Fruit fly (Drosophila melanogaster): Measurements from ENCODE around the gene CG14322.

The CG14322 gene

DNA sequence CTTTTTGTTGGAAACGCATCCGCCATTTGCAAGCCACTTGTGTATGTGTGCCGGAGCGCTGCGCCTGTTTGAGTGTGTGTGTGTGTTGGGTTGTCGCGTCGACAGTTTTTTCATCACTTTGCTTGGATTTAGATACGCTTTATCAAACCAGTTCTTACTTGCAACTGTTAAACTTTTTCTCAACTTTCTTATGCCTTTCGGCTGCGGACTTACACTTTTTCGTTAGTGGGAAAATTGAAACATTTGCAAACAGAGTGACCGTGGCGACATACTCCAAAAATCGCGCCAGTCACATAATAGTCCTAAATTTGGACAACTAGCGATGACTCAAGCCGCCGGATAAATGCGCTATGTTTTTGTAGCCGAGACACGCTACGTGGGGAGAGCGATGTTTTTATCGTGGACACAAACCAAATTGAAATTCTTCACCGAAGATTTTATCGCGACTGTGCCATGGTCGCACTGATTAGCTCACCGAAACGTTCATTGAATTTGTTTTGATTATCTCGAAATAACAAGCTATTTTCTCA is 34.8 kb downstream of the CG14322 start, which contains the start of the genes alt and CG7655 (continued):
- TF ChIP-seq stwl (tag; optimal IDR thresholded peaks at IDR 0.05): peak; percentile 66
- TF ChIP-seq ftz-f1 (GFP tag; optimal IDR thresholded peaks at IDR 0.05): peak; percentile 72
- peak; percentile 95 for TF ChIP-seq CG4617 (GFP tag; optimal IDR thresholded peaks at IDR 0.05; ENCODE audit: borderline replicate concordance)
- TF ChIP-seq CG12155 (GFP tag; optimal IDR thresholded peaks at IDR 0.05): peak; percentile 10
- TF ChIP-seq CG7786 (GFP tag; optimal IDR thresholded peaks at IDR 0.05): peak; percentile 9
- TF ChIP-seq nmo (GFP tag; optimal IDR thresholded peaks at IDR 0.05): peak; percentile 73
- TF ChIP-seq CG1792 (GFP tag; optimal IDR thresholded peaks at IDR 0.05): peak; percentile 15
- peak; percentile 72 for TF ChIP-seq CG15601 (tag; optimal IDR thresholded peaks at IDR 0.05)
- TF ChIP-seq CG7839 (tag; optimal IDR thresholded peaks at IDR 0.05): no peak
- TF ChIP-seq dm (GFP tag; optimal IDR thresholded peaks at IDR 0.05): peak; percentile 6
- peak; percentile 1 for TF ChIP-seq da (GFP tag; optimal IDR thresholded peaks at IDR 0.05)
- TF ChIP-seq Kr (GFP tag; optimal IDR thresholded peaks at IDR 0.05): no peak
- TF ChIP-seq chif (GFP tag; optimal IDR thresholded peaks at IDR 0.05): no peak
- TF ChIP-seq Trl (optimal IDR thresholded peaks at IDR 0.05): no peak
- TF ChIP-seq Trl (GFP tag; optimal IDR thresholded peaks at IDR 0.05): peak; percentile 52
- TF ChIP-seq pho (GFP tag; optimal IDR thresholded peaks at IDR 0.05): peak; percentile 44
- peak; percentile 23 for TF ChIP-seq hkb (optimal IDR thresholded peaks at IDR 0.05)
- no peak for TF ChIP-seq hkb (GFP tag; IDR thresholded peaks at IDR 0.05)
- TF ChIP-seq Ets65A (GFP tag): peak; percentile 75
- TF ChIP-seq Lim3 (GFP tag; IDR thresholded peaks at IDR 0.05): no peak
- no peak for TF ChIP-seq Oaz (GFP tag; IDR thresholded peaks at IDR 0.05)
- peak; percentile 40 for TF ChIP-seq CG17359 (tag; optimal IDR thresholded peaks at IDR 0.05)
- TF ChIP-seq pita (GFP tag; optimal IDR thresholded peaks at IDR 0.05): peak; percentile 99
- peak; percentile 91 for TF ChIP-seq Med (GFP tag)
- peak; percentile 36 for TF ChIP-seq CG2120 (GFP tag; optimal IDR thresholded peaks at IDR 0.05)
- TF ChIP-seq Fer3 (tag; optimal IDR thresholded peaks at IDR 0.05): no peak
- TF ChIP-seq zfh2 (GFP tag; optimal IDR thresholded peaks at IDR 0.05): peak; percentile 5
- TF ChIP-seq CG10543 (GFP tag; optimal IDR thresholded peaks at IDR 0.05): peak; percentile 28
- peak; percentile 91 for TF ChIP-seq Vsx1 (GFP tag; optimal IDR thresholded peaks at IDR 0.05)
- peak; percentile 32 for TF ChIP-seq Dip3 (GFP tag; optimal IDR thresholded peaks at IDR 0.05)
- peak; percentile 22 for TF ChIP-seq tin (GFP tag; optimal IDR thresholded peaks at IDR 0.05)
- no peak for TF ChIP-seq CG31365 (tag; optimal IDR thresholded peaks at IDR 0.05)

dm6 chr3R:17684854-17685253 is 37.4 kb downstream of the CG14322 start, which contains the start of the genes CG31251 and CG31360:
Gene CG31251 (minus strand): TSS chr3R:17684915.
Gene CG31360 (plus strand): TSS chr3R:17685097.
- TF ChIP-seq CG34224 (GFP tag; IDR thresholded peaks at IDR 0.05; ENCODE audit: partially characterized antibody) (peak; percentile 95), Nf-YA (GFP tag; IDR thresholded peaks at IDR 0.05) (no peak), Dek (tag; optimal IDR thresholded peaks at IDR 0.05) (no peak), CG8290 (GFP tag; optimal IDR thresholded peaks at IDR 0.05) (peak; percentile 15), CG8290 (tag; optimal IDR thresholded peaks at IDR 0.05) (no peak), CG11085 (GFP tag; IDR thresholded peaks at IDR 0.05) (no peak), zen (tag; optimal IDR thresholded peaks at IDR 0.05) (peak; percentile 19), CG42726 (GFP tag; IDR thresholded peaks at IDR 0.05; ENCODE audit: partially characterized antibody) (0 out of 2 replicates have a peak, but pooled peaks have one; percentile 3), Hr3 (GFP tag; optimal IDR thresholded peaks at IDR 0.05) (no peak), CG6689 (GFP tag; IDR thresholded peaks at IDR 0.05) (no peak), pan (optimal IDR thresholded peaks at IDR 0.05) (no peak), pan (GFP tag; optimal IDR thresholded peaks at IDR 0.05 in 1 of 2, IDR thresholded peaks at IDR 0.05 in 1 of 2) (no peak), MBD-R2 (GFP tag; IDR thresholded peaks at IDR 0.05) (peak; percentile 70; the same call in 1 of the 2 replicates), CkIIα-i1 (GFP tag; IDR thresholded peaks at IDR 0.05) (no peak), Hsf (GFP tag; optimal IDR thresholded peaks at IDR 0.05) (peak; percentile 7), Bgb (GFP tag; IDR thresholded peaks at IDR 0.05; ENCODE audit: partially characterized antibody) (peak; percentile 73), HLH4C (GFP tag; IDR thresholded peaks at IDR 0.05; ENCODE audit: partially characterized antibody) (peak; percentile 94), row (GFP tag; IDR thresholded peaks at IDR 0.05) (peak; percentile 59; the same call in 2 of the 3 replicates), NC2β (GFP tag; optimal IDR thresholded peaks at IDR 0.05) (no peak), CG1832 (GFP tag; optimal IDR thresholded peaks at IDR 0.05) (no peak), dan (GFP tag; IDR thresholded peaks at IDR 0.05) (no peak), Meics (GFP tag; optimal IDR thresholded peaks at IDR 0.05) (no peak)
